Fruit fly (Drosophila melanogaster) whole organism, larva: ENCODE results near the gene nudC.

Experiments used
- noc ChIP-seq: fragments of 200-800 bp; sonication (Bioruptor generic); optimal IDR thresholded peaks from 3 replicates; lab custom pipeline; 2019; ENCODE audit warnings: missing biosample characterization, mild to moderate bottlenecking, missing genetic modification characterization, moderate library complexity

nudC gene

DNA sequence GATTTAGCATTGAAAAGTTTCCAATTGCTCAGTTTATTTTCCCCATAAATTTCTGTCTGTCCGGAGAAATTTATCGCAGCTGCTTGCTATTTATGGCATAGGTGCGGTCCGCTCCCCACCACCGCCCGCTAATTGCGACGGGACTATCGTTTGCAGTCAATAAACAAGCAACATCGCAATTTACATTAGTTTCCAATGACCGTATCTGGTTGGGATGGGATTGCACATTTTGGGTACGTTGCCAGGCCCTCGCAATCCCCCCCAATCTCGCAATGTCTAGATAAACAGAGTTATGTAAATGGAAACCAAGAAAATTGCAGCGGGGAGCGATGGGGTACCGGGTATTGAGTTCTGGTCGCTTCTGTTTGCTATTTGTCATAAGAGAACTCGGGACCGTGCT, at the start of gene nudC:
Gene nudC, plus strand, starts transcription at position 368 of the 400 bp plus-strand sequence.
- TF ChIP-seq noc (tag; lab: Kevin White, UChicago) = peak; percentile 60

DNA sequence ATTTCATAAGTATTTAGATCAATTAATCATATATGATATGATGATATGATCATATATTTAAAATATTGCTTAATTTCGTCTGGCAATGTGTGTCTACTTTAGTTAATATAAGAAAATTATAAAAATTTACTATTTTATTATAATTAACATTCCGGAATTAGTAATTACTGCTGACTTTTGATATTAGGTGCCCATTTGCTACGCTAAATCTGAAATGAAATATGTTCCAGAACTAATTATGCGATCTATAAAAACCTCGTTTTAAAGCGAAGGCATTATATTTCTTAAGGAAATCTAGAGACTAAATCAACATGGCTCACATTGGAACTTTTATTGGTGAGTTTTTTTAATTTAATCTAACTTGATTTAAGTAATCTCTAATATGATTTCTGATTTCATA, 49.6 kb upstream of the nudC start, which contains the start of gene CG42852:
Gene CG42852, plus strand, starts transcription at position 301 of the 400 bp plus-strand sequence.
- no peak for TF ChIP-seq noc (tag; lab: Kevin White, UChicago)

DNA sequence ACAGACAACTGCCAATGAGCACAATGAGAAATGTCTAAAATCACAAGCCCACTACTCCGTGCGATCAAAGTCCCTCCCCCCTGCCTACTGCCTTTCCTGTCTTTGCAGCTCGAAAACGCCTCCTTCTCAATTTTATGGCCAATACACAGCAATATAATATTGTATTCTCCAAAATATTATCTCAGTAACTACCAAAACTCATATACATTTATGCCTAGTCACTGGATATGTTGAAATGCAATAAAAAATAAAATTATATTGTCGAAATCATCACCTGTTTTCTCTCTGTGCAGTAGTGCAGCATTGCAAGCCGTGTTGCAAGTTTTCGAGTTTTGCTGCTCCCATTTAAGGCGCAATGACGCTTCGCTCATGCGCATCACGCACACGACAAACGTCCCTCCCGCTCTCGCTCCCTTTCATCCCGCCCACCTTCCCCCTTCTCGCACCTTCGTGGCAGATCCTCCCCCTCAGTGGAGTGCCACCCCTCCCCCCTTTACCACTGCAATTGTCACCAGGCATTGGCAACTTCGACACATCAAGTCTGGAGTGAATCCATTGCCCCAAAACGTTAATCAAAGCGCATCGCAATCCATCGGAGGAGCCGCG, 46.2 kb upstream of the nudC start:
- no peak for TF ChIP-seq noc (tag; lab: Kevin White, UChicago)

DNA sequence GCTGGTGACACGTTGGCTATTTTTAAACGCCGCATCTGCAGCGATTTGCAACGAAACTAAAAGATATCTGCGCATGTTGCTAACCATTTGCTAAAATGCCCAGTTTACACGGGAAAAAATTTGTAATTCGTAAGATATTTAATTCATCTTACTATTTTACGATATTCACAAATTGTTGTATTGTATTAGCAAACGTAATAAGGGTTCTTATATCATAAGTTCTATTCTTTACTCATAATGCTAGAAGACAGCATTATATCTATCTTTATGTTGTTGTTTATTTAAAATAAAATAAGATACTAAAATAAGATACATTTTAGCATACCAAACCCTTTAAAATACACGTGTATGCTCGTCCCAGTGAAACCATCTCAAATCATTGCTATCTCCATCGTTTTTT, 45.3 kb upstream of the nudC start:
- no peak for TF ChIP-seq noc (tag; lab: Kevin White, UChicago)

DNA sequence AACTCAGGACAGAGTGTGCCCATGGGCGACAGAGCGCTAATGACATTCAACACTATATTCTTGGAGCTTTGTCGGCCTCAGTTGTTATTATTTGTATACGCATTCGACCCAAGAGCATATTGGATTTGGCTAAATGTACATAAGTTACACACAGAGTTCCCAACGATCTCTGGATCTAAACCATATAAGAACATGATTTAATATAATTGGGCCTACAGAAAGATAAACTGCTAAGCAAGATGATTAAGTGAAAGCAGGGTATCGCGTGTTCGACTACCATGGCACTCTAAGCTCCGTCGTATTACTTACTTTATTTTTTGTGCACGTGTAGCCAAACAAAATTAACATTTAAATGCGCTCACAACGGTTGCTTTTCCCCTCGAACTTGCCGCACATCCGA, 44.5 kb upstream of the nudC start:
- no peak for TF ChIP-seq noc (tag; lab: Kevin White, UChicago)

DNA sequence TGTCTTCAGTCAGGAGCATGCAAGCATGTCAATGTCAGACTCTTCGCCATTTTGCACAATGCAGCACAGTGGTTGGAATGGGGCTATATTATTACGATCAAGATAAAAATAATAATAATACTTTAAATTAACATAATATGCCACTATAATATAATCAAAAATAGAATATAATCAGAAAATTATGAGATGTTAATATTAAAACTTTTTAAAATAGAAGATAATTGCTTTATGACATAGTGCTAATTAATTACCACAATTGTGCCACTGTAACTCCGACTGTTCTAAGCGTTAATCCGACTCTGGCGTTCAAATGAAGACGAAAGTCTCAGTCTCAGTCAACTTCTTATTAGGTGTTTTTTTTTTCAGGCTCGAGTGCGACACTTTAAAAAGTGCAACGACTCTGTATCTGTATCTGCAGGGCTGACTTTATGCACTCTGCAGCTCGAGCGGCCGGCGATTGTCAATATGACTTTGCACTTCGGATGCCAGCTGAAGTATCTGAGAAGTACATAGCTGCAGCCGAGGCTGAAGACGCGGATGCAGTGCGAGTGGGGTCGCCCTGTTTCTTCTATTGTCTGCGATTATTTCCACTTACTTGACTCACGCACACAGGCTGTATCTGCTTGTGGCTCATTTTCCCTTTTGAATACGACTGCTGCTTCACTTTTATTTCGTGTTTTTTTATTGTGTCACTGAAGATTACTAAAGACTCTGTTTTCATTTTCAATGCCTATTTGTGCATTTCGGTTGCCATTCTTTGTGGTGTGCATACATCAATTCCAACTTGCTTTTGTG, 42.4 kb upstream of the nudC start:
- no peak for TF ChIP-seq noc (tag; lab: Kevin White, UChicago)

DNA sequence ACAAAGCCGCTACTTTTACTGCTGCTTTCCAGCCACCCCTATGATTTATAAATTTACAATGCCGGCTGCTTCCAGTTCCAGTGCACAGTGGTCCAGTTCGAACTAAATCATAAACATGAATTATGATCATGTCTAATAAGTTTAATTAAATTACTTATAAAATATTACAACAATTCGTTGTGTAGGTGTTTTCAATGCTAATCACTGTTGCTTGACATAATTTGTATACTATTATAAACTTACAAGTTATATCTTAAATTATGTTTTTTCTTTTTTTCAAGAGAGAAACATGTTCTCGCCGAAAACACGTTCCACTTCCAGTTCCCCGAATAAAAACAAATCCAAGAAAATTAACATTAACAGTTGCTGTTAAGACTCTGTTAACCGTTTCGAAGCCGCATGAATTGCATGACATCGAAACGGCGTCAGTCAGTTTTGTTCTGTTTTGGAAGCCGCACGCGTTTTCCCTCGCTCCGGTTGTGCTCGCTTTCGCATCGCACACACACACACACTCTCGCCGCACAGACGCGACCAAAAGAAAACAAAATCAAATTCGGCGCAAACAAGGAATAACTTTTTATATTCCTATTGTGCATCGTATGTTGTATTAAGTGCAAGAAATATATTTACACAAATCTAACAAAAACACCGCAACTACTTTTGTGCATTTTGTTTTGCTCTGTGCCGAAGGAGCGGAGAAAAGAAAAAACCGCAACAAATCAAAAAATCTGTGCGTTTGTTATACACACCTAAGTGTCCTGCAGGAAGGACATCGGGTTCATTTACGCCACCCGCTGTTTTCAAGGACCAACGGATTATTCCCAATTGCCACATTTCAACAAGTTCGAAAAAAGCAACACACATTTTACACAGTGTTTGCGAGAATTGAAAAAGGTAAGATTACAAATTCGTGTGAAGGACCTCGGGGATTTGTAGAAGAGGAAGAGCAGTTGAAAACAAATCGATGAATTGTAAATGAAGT, 38.9 kb upstream of the nudC start, which contains the start of gene Nrt:
Gene Nrt, plus strand, starts transcription at position 426 of the 982 bp plus-strand sequence.
- TF ChIP-seq noc (tag; lab: Kevin White, UChicago) = peak; percentile 7

DNA sequence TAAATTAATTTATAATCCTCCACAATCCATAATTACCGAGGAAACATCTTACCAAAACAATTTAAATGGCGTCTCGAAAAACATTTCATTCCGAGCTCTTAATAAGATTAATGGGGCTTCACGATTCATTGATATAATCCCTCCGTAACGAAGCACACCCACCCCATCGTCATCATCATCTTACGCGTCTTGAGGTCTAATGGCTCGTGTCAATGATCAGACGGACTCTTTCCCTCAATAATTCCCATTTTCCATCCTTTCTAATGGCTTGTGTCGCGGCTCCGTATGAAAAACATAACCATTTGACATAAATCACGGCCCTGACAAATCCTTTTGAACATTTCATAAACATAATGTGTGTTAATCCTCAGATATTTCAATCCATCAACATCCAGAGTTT, 37.9 kb upstream of the nudC start:
- no peak for TF ChIP-seq noc (tag; lab: Kevin White, UChicago)

DNA sequence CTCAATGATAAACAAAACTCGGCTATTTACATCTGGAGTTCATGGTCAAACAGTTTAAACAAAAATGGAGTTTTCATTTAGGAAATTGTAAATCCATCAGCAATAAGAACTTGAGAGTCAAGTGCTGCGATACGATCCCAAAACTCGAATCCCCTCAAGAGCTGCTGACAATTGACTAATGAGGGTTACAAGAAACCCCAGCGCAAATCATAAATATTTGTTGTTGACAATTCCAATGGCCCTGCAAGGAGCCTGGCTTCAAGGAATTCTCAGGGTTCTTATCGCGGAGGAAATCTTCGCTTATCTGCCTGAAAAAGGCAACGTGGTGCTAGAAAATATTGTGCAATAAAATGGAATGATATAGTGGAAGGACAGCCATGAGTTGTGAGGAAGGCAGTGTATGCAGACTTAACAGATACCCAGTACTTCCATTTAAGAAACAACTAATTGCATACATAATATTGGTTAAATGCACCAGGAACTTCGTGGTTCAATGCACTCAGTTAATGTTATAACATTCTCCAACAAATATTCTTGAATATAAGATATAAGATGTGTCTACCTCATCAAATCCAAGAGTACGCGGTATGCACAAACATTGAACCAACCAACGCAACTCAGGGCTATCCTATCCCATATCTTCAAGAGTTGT, 36.7 kb upstream of the nudC start:
- no peak for TF ChIP-seq noc (tag; lab: Kevin White, UChicago)

DNA sequence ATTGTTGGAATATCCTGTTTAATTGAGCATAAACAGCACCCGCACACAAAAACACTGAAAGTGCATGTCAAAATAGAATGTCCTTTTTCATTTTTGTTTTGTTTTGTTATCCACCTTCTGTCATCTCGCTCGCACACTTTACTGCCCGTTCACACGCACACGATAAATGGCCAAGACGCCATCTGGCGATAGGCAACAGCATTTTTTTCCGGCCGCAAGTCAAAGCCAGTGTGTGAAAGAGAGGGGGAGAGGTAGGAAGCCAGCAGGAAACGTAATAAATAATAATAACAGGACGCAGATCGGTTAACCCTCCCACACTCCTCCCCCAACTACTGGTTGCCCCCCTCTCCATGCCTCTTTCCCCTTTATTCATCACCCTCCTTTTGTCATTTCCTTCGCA, 34.9 kb upstream of the nudC start:
- TF ChIP-seq noc (tag; lab: Kevin White, UChicago) = no peak

DNA sequence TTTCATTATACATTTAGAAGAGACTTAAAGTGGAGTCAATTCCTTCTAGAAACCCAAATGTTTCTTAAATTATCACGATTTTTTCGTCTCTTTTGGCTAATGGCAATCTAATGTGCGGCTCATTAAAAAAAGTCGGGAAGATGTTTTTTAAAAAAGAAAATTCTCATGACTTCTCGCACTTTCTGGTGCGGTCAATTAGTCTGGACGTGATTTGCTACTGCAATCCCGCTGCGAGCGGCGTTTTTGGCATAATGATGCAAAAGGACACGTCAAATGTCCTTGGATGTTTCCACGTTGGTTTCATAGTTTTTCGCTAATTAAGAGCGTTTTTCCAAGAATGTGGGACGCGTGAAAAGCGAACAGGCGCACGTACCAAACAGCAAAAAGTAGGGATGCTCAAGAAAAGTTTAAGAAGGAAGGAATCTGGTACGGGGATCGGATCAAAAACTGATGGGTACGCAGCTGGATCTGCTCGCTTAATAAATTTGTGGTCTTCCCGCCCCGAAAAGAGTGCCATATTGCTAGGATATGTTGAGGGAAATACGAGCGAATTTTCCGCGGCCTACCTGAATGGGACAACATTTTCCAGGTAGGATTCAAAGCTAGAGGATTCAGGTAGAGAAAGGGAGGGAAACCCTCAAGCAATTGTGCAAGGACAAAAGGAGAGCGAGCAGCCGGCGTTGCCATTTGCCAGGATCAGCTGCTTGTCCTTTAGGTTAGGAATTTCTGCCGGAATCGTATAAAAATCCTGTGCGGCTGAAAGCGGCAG, 31.9 kb upstream of the nudC start:
- TF ChIP-seq noc (tag; lab: Kevin White, UChicago) = no peak

DNA sequence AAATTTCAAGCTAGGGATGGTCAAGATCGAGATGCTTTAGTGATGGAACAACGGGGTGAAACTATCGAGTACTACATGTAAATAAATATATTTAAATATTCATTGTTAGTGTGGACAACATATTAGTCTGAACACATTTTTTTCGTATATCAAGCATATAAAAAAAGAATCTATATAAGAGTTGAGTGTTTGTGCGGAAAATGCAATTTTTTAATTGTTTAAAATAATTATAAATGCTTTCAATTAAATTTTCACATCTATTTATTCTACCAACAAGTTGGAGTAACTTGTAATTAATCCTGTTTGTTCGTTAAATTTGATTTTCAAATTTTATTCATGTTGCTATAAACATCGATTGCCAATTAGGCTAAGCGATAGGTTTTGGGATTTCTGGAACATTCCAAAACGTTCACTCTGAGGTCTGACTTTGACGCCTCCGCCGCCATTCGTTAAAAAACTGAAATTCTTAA, 25.1 kb upstream of the nudC start, which contains the start of the genes mus302 and CG9705:
Gene mus302, minus strand, starts transcription at position 33 of the 470 bp plus-strand sequence.
Gene CG9705, plus strand, starts transcription at position 397 of the 470 bp plus-strand sequence.
- no peak for TF ChIP-seq noc (tag; lab: Kevin White, UChicago)

DNA sequence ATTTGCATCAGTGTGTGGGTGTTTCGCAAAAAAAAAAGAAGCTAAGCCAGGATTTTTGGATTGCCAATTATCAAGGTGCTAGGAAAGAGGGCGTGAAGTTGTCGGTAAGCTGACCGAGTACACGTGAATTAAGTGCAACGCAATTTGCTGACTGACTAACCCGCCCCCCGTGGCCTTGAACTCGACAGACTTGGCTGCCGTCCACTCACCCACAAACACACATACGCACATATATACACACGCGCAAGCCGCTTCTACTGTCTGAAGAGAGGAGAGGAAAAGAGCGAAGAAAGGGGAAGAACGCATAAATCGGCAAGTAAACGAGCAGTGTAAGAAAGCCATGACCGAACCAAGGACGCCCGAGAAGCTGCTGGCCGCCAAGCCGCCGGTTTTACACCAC, 24.5 kb upstream of the nudC start:
- TF ChIP-seq noc (tag; lab: Kevin White, UChicago) = no peak

DNA sequence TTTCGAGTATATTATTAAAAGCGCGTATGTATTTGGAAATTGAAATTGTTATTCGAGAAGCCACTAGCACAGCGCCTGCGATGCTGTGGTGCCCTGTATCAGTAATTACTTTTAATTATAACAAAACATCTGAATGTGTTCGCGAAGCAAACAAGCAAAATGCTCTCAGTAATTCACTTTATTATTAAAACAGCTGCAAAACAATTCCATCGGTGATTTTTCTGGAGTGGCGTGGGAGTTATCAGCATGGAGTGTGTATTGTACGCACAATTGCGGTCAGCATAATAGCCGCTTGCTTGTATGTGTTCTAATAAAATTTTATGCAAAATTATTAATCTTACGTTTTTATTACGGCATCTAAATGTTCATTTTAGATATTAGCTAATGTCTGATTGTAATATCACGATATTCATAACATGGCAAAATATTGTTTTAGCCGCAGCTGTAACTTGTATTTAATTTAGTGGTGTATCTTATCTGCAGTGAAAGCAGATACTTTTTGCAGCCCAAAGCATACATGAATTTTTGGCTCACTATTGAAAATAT, 22.5 kb upstream of the nudC start:
- TF ChIP-seq noc (tag; lab: Kevin White, UChicago) = peak; percentile 73
